Worm (Caenorhabditis elegans) whole organism, mixed stage, embryonic: Measurements from ENCODE around the gene spig-9.

Experiments used
- blmp-1 ChIP-seq: fragments of 150-350 bp; optimal IDR thresholded peaks from 2 replicates; lab custom pipeline; 2014; ENCODE audit warnings: missing biosample characterization, missing genetic modification characterization
- elt-1 ChIP-seq: sonication (generic microtip); optimal IDR thresholded peaks from 2 replicates; lab custom pipeline; 2017; ENCODE audit warnings: missing genetic modification characterization, mild to moderate bottlenecking, missing compliant biosample characterization, antibody characterized with exemption, moderate library complexity, borderline replicate concordance; ENCODE audit not compliant: insufficient read depth
- elt-3 ChIP-seq: fragments of 150-350 bp; optimal IDR thresholded peaks from 2 replicates; lab custom pipeline; 2014; ENCODE audit warnings: missing biosample characterization, missing genetic modification characterization
- lin-13 ChIP-seq: fragments of 150-350 bp; optimal IDR thresholded peaks from 2 replicates; lab custom pipeline; 2014; ENCODE audit warnings: missing biosample characterization, missing genetic modification characterization
- lsy-2 ChIP-seq: fragments of 150-350 bp; optimal IDR thresholded peaks from 2 replicates; lab custom pipeline; 2014; ENCODE audit warnings: missing biosample characterization, missing genetic modification characterization
- mls-2 ChIP-seq: sonication (generic microtip); optimal IDR thresholded peaks from 2 replicates; lab custom pipeline; 2016; ENCODE audit warnings: mild to moderate bottlenecking, missing genetic modification characterization, moderate library complexity, missing compliant biosample characterization
- nhr-12 ChIP-seq: fragments of 150-350 bp; optimal IDR thresholded peaks from 2 replicates; lab custom pipeline; 2014; ENCODE audit warnings: missing biosample characterization, missing genetic modification characterization
- nhr-237 ChIP-seq: fragments of 150-350 bp; optimal IDR thresholded peaks from 2 replicates; lab custom pipeline; 2014; ENCODE audit warnings: missing biosample characterization, missing genetic modification characterization
- nhr-28 ChIP-seq: fragments of 150-350 bp; optimal IDR thresholded peaks from 2 replicates; lab custom pipeline; 2014; ENCODE audit warnings: missing biosample characterization, missing genetic modification characterization
- snpc-4 ChIP-seq: fragments of 150-350 bp; optimal IDR thresholded peaks from 2 replicates; lab custom pipeline; 2014; ENCODE audit warnings: missing biosample characterization, missing genetic modification characterization
- unc-39 ChIP-seq: fragments of 150-350 bp; optimal IDR thresholded peaks from 2 replicates; lab custom pipeline; 2014; ENCODE audit warnings: missing biosample characterization, missing genetic modification characterization
- ztf-11 ChIP-seq: fragments of 150-350 bp; optimal IDR thresholded peaks from 2 replicates; lab custom pipeline; 2014; ENCODE audit warnings: missing biosample characterization, missing genetic modification characterization

- TF ChIP-seq lin-13 (tag; lab: Kevin White, UChicago), result no peak
- TF ChIP-seq mls-2 (tag; lab: Kevin White, UChicago), result peak; percentile 42
- no peak for TF ChIP-seq nhr-28 (tag; lab: Kevin White, UChicago)
- peak; percentile 33 for TF ChIP-seq lsy-2
- TF ChIP-seq snpc-4, result no peak
- TF ChIP-seq ztf-11, result no peak
- TF ChIP-seq blmp-1 (tag; lab: Kevin White, UChicago), result no peak
- TF ChIP-seq nhr-12, result no peak
- no peak for TF ChIP-seq unc-39
- no peak for TF ChIP-seq nhr-237 (tag; lab: Kevin White, UChicago)
- TF ChIP-seq elt-1, result no peak
- no peak for TF ChIP-seq elt-3 (tag; lab: Kevin White, UChicago)
Observed at ce11 chrV:13655202-13655764, 43.6 kb upstream of the spig-9 start.
